Worm (Caenorhabditis elegans): ENCODE data around the gene pvf-1.

The pvf-1 gene

DNA sequence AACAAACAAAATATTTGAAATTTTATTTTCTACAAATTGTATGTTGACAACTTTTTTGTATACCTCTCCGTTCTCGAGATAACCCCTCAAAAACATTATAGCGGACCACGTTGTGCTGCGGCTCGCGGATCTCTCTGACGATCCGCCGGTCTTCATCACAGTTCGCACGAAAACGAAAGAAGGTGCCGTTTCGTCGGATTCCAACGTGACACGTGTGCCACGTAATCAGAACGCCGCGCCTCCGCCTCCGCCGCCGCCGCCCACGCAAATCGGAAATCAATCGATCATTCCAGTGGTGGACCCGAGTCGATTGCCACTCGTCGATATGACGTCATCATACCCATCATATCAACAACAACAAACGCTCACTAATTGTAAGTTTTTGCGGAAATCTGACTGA is 24.7 kb downstream of the pvf-1 start:
- TF ChIP-seq nhr-11 (tag; optimal IDR thresholded peaks at IDR 0.05) (no peak), ceh-14 (tag; optimal IDR thresholded peaks at IDR 0.05) (no peak), ttx-3 (tag; optimal IDR thresholded peaks at IDR 0.05) (no peak), ceh-34 (tag; optimal IDR thresholded peaks at IDR 0.05) (no peak), syd-9 (tag; optimal IDR thresholded peaks at IDR 0.05) (no peak), eyg-1 (tag; optimal IDR thresholded peaks at IDR 0.05) (no peak), hlh-13 (GFP tag; optimal IDR thresholded peaks at IDR 0.05) (no peak), lim-6 (tag; optimal IDR thresholded peaks at IDR 0.05) (no peak), ceh-18 (tag; optimal IDR thresholded peaks at IDR 0.05) (no peak), F13H6.1 (tag; optimal IDR thresholded peaks at IDR 0.05) (no peak), nhr-232 (tag; optimal IDR thresholded peaks at IDR 0.05) (no peak), hlh-8 (tag; optimal IDR thresholded peaks at IDR 0.05) (no peak), dve-1 (tag; optimal IDR thresholded peaks at IDR 0.05) (no peak)

DNA sequence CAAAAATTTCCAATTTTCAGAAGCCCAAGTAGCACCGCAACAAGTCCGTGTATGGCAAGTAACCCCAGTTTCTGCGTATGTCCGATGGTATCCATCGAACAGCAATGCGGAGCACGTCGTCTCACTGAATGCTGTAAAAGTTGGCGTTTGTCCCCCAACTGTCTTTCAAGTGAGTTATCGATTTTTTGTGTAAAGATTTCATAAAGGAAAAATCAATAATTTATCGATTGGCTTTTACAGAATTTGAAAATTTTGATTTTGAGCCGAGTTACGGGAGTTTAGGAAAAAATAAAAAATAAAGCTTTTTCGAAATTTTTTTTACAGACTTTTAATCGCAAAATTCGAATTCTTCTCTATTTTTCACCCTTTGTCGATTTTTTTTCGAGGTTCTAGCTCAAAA is 30.0 kb downstream of the pvf-1 start:
- TF ChIP-seq hlh-8 (tag; optimal IDR thresholded peaks at IDR 0.05) (no peak), ceh-48 (tag; optimal IDR thresholded peaks at IDR 0.05) (no peak), fkh-6 (tag; optimal IDR thresholded peaks at IDR 0.05) (no peak), ceh-9 (tag; optimal IDR thresholded peaks at IDR 0.05) (no peak), lim-6 (tag; optimal IDR thresholded peaks at IDR 0.05) (no peak), ceh-2 (tag; optimal IDR thresholded peaks at IDR 0.05) (no peak), ceh-34 (tag; optimal IDR thresholded peaks at IDR 0.05) (no peak), unc-3 (GFP tag; conservative IDR thresholded peaks at IDR 0.05) (no peak), unc-3 (tag; optimal IDR thresholded peaks at IDR 0.05) (no peak), tbx-2 (tag; optimal IDR thresholded peaks at IDR 0.05) (no peak), ceh-30 (tag; optimal IDR thresholded peaks at IDR 0.05) (no peak), unc-42 (tag; optimal IDR thresholded peaks at IDR 0.05) (no peak), T23F11.4 (GFP tag; optimal IDR thresholded peaks at IDR 0.05) (no peak), odd-2 (tag; optimal IDR thresholded peaks at IDR 0.05) (no peak), che-1 (tag; optimal IDR thresholded peaks at IDR 0.05) (no peak), elt-4 (tag; optimal IDR thresholded peaks at IDR 0.05) (no peak), lin-11 (tag; optimal IDR thresholded peaks at IDR 0.05) (no peak), ztf-16 (tag; optimal IDR thresholded peaks at IDR 0.05) (no peak), sox-2 (GFP tag; IDR thresholded peaks at IDR 0.05) (no peak), unc-55 (GFP tag; optimal IDR thresholded peaks at IDR 0.05) (no peak), pax-1 (tag; optimal IDR thresholded peaks at IDR 0.05) (no peak)

DNA sequence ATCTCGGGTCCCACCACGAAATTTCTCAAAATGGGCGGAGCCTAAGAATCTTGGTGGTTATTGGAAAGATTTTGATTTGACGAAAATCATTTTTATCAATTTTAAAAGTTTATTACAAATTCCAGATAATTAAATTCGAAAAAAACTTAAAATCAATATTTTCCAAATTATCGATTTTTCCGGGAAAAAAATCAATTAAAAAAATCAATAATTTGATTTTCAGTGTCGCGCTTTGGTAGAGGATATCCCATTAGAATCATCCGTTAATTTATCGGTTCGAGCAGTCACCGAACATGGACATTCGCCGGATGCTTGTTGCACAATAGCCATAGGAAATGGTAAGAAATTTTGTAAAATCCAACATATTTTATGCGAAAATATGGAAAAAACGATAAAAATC is 30.7 kb downstream of the pvf-1 start:
- TF ChIP-seq ceh-48 (tag; optimal IDR thresholded peaks at IDR 0.05): peak; percentile 34
- TF ChIP-seq ama-1 (optimal IDR thresholded peaks at IDR 0.05): no peak

DNA sequence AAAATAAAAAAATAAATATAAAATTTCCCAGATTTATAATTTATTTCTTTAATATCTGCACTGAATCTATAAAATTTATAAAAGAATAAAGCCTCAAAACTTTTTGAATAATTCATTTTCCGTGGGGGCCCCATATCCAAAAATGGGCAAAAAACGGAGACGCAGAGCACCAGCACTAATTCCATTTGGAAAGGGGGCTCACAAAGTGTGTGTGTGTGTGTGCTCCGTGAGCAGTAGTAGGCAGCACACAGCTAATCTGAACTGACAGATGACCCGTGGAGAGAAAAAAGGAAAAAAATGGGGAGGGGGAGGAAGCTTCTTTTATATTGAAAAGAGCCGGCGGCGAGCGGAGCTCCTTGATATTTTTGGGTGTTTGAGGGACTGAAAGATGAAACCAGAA is 32.2 kb downstream of the pvf-1 start:
- TF ChIP-seq ttx-3 (tag; optimal IDR thresholded peaks at IDR 0.05) (no peak), unc-42 (tag; optimal IDR thresholded peaks at IDR 0.05) (peak; percentile 90)

DNA sequence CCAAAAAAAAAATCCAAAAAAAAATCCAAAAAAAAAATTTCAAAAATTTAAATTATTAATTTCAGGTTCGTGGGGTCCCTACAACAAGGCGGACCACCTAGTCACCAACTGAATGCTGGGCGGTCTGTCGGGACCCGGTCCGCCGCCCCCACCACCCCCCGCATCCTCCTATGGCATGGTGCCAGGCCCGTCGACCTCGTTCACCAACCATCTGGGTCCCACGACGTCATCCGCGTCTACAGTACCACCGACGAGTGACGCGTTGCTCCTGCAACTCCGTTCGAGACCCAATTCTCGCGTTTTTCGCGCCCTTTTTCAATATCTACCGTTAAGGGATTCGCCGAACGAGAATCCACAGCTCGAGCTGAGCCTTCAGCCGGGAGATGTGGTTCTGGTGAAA is 35.1 kb downstream of the pvf-1 start:
- TF ChIP-seq syd-9 (tag; optimal IDR thresholded peaks at IDR 0.05): no peak
- no peak for TF ChIP-seq ceh-48 (tag; optimal IDR thresholded peaks at IDR 0.05)
- no peak for TF ChIP-seq C38D4.7 (GFP tag; optimal IDR thresholded peaks at IDR 0.05)
- no peak for TF ChIP-seq pax-1 (tag; optimal IDR thresholded peaks at IDR 0.05)
- no peak for TF ChIP-seq npax-4 (tag; optimal IDR thresholded peaks at IDR 0.05)
- no peak for TF ChIP-seq pros-1 (tag; optimal IDR thresholded peaks at IDR 0.05)
- no peak for TF ChIP-seq ceh-45 (GFP tag; IDR thresholded peaks at IDR 0.05)
- no peak for TF ChIP-seq F13H6.1 (tag; optimal IDR thresholded peaks at IDR 0.05)
- no peak for TF ChIP-seq ahr-1 (tag; optimal IDR thresholded peaks at IDR 0.05)
- TF ChIP-seq fkh-6 (tag; optimal IDR thresholded peaks at IDR 0.05): no peak
- no peak for TF ChIP-seq ets-4 (tag; optimal IDR thresholded peaks at IDR 0.05)
- no peak for TF ChIP-seq nfya-1 (tag; optimal IDR thresholded peaks at IDR 0.05)
- no peak for TF ChIP-seq ceh-19 (GFP tag; optimal IDR thresholded peaks at IDR 0.05)
